Fruit fly (Drosophila melanogaster): ENCODE data around the gene CG4666.

Gene CG4666

DNA sequence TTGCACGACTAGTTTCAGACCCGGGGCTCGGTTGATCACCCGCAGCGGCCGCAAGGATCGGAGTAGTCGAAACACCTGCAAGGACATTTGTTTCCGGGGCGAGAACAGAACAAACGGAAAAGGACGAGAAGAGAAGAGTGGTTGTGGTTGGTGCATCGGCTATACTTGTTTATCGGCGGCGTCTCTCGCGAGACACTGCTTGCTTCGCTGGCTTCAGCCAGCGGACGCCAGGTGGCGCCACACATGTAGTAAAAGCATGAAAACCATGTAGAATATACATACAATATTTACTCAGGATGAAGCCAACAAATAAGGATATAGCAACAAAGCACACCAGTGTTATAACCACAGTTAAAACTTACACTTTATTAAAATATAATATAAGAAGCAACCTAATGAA, 32.3 kb upstream of the CG4666 start (continued):
- TF ChIP-seq wor (GFP tag; IDR thresholded peaks at IDR 0.05) (no peak), kni (GFP tag; optimal IDR thresholded peaks at IDR 0.05) (no peak), HmgD (GFP tag; optimal IDR thresholded peaks at IDR 0.05) (peak; percentile 57), dati (GFP tag; IDR thresholded peaks at IDR 0.05) (no peak), onecut (GFP tag; IDR thresholded peaks at IDR 0.05) (peak; percentile 66), ara (GFP tag; IDR thresholded peaks at IDR 0.05) (peak; percentile 44; the same call in 1 of the 2 replicates), sisA (GFP tag; IDR thresholded peaks at IDR 0.05) (no peak), trem (tag; optimal IDR thresholded peaks at IDR 0.05) (no peak), CG11456 (GFP tag; IDR thresholded peaks at IDR 0.05) (peak; percentile 89), D19A (tag; optimal IDR thresholded peaks at IDR 0.05) (no peak), Meics (GFP tag; optimal IDR thresholded peaks at IDR 0.05) (peak; percentile 23), zfh2 (GFP tag; optimal IDR thresholded peaks at IDR 0.05) (peak; percentile 1), Bgb (GFP tag; IDR thresholded peaks at IDR 0.05; ENCODE audit: partially characterized antibody) (peak; percentile 46; the same call in 1 of the 2 replicates), ash1 (GFP tag; optimal IDR thresholded peaks at IDR 0.05) (no peak), Ets65A (GFP tag) (peak; percentile 97), CG2712 (tag; optimal IDR thresholded peaks at IDR 0.05) (peak; percentile 23), vvl (GFP tag; IDR thresholded peaks at IDR 0.05) (peak; percentile 57; the same call in 1 of the 2 replicates), CG8765 (GFP tag; IDR thresholded peaks at IDR 0.05) (0 out of 2 replicates have a peak, but pooled peaks have one; percentile 31), CG2889 (GFP tag; IDR thresholded peaks at IDR 0.05) (no peak), prd (optimal IDR thresholded peaks at IDR 0.05) (no peak), prd (GFP tag; IDR thresholded peaks at IDR 0.05) (peak; percentile 55; the same call in 2 of the 3 replicates), Med (GFP tag) (peak; percentile 79), CG18619 (GFP tag; optimal IDR thresholded peaks at IDR 0.05) (peak; percentile 34), CG15479 (GFP tag; optimal IDR thresholded peaks at IDR 0.05) (no peak), CG17912 (GFP tag; optimal IDR thresholded peaks at IDR 0.05) (no peak), Dip3 (GFP tag; optimal IDR thresholded peaks at IDR 0.05) (peak; percentile 33), CG4404 (GFP tag; IDR thresholded peaks at IDR 0.05) (peak; percentile 16; the same call in 1 of the 2 replicates), CTCF (GFP tag; optimal IDR thresholded peaks at IDR 0.05) (peak; percentile 94), Doc3 (GFP tag; IDR thresholded peaks at IDR 0.05; ENCODE audit: partially characterized antibody) (no peak), CG6683 (GFP tag; optimal IDR thresholded peaks at IDR 0.05) (no peak), Drgx (GFP tag; IDR thresholded peaks at IDR 0.05) (no peak), crc (GFP tag; optimal IDR thresholded peaks at IDR 0.05) (no peak), luna (GFP tag; optimal IDR thresholded peaks at IDR 0.05) (no peak), nerfin-1 (tag; optimal IDR thresholded peaks at IDR 0.05) (no peak), Oli (tag; optimal IDR thresholded peaks at IDR 0.05) (peak; percentile 0), CG17612 (GFP tag; IDR thresholded peaks at IDR 0.05) (no peak), CG12219 (GFP tag; optimal IDR thresholded peaks at IDR 0.05) (no peak), Spps (tag; optimal IDR thresholded peaks at IDR 0.05) (no peak), row (GFP tag; IDR thresholded peaks at IDR 0.05) (no peak), sd (tag; optimal IDR thresholded peaks at IDR 0.05) (no peak), aop (GFP tag; IDR thresholded peaks at IDR 0.05) (peak; percentile 51; the same call in 1 of the 2 replicates), sens-2 (GFP tag; IDR thresholded peaks at IDR 0.05) (no peak), PHDP (tag; optimal IDR thresholded peaks at IDR 0.05) (no peak), CG30431 (GFP tag; optimal IDR thresholded peaks at IDR 0.05) (peak; percentile 37), pros (GFP tag; optimal IDR thresholded peaks at IDR 0.05) (no peak), NK7.1 (GFP tag; optimal IDR thresholded peaks at IDR 0.05) (no peak), CG4282 (GFP tag; optimal IDR thresholded peaks at IDR 0.05) (no peak), bowl (GFP tag; IDR thresholded peaks at IDR 0.05) (0 out of 2 replicates have a peak, but pooled peaks have one; percentile 44), CG33213 (GFP tag; optimal IDR thresholded peaks at IDR 0.05) (peak; percentile 2), Dp (GFP tag; optimal IDR thresholded peaks at IDR 0.05) (no peak), CG9932 (GFP tag; IDR thresholded peaks at IDR 0.05) (peak; percentile 58), CG3407 (GFP tag; optimal IDR thresholded peaks at IDR 0.05) (no peak), CG8944 (GFP tag; optimal IDR thresholded peaks at IDR 0.05) (peak; percentile 17)
